Fruit fly (Drosophila melanogaster) S2 (cell line): ENCODE results near the gene Pfdn1.

Source experiments
- CG8478 ChIP-seq: fragments of >200 bp; optimal IDR thresholded peaks from 2 replicates; lab custom pipeline; 2018
- CTCF ChIP-seq, 2 experiments: fragments of >200 bp; optimal IDR thresholded peaks; 2 replicates each; lab custom pipeline; 2018

dm6 chr2L:6037830-6038229 is 31.0 kb upstream of the Pfdn1 start, which contains the start of the genes CG9117 and CG31643:
- TF ChIP-seq CG8478 (lab: Kevin White, UChicago) = no peak
- no peak for TF ChIP-seq CTCF (optimal IDR thresholded peaks at IDR 0.05; lab: Kevin White, UChicago)
